Worm (Caenorhabditis elegans): ENCODE measurements around the gene F41E6.1.

The F41E6.1 gene

ce11 chrV:8641266-8641665 is 18.9 kb downstream of the F41E6.1 start, which contains the start of gene F28A12.3:
Gene F28A12.3 (minus strand): TSS chrV:8641366.
- TF ChIP-seq nhr-2 (tag; optimal IDR thresholded peaks at IDR 0.05) = no peak
- no peak for TF ChIP-seq ceh-39 (tag; optimal IDR thresholded peaks at IDR 0.05)
- TF ChIP-seq snpc-4 (tag; optimal IDR thresholded peaks at IDR 0.05) = no peak
- TF ChIP-seq sptf-1 (tag; optimal IDR thresholded peaks at IDR 0.05) = no peak
- no peak for TF ChIP-seq nhr-237 (tag; optimal IDR thresholded peaks at IDR 0.05)
- no peak for TF ChIP-seq lin-13 (tag; optimal IDR thresholded peaks at IDR 0.05)
- TF ChIP-seq drap-1 (GFP tag; optimal IDR thresholded peaks at IDR 0.05) = no peak

ce11 chrV:8643093-8643492 is 20.7 kb downstream of the F41E6.1 start, which contains the start of gene asp-13:
Gene asp-13 (minus strand): TSS chrV:8643193.
- TF ChIP-seq lsy-2 (tag; optimal IDR thresholded peaks at IDR 0.05) (no peak), snpc-4 (tag; optimal IDR thresholded peaks at IDR 0.05) (no peak), blmp-1 (tag; optimal IDR thresholded peaks at IDR 0.05) (no peak), mls-2 (tag; optimal IDR thresholded peaks at IDR 0.05) (no peak), sptf-1 (tag; optimal IDR thresholded peaks at IDR 0.05) (no peak), M03D4.4 (tag; optimal IDR thresholded peaks at IDR 0.05) (no peak), lin-32 (GFP tag; optimal IDR thresholded peaks at IDR 0.05) (no peak), unc-62 (GFP tag; optimal IDR thresholded peaks at IDR 0.05) (no peak), unc-120 (tag; optimal IDR thresholded peaks at IDR 0.05; ENCODE audit: poor library complexity, severe bottlenecking) (no peak), sem-2 (GFP tag; optimal IDR thresholded peaks at IDR 0.05) (no peak), nhr-237 (tag; optimal IDR thresholded peaks at IDR 0.05) (no peak), hlh-1 (tag; optimal IDR thresholded peaks at IDR 0.05) (no peak), cnd-1 (tag; optimal IDR thresholded peaks at IDR 0.05) (no peak), zip-8 (tag; optimal IDR thresholded peaks at IDR 0.05) (no peak), tbx-8 (GFP tag; optimal IDR thresholded peaks at IDR 0.05) (no peak), mep-1 (tag; optimal IDR thresholded peaks at IDR 0.05) (no peak)

- TF ChIP-seq flh-1 (GFP tag; optimal IDR thresholded peaks at IDR 0.05) (no peak), mab-5 (tag; optimal IDR thresholded peaks at IDR 0.05) (no peak), pha-4 (tag; optimal IDR thresholded peaks at IDR 0.05) (no peak), unc-39 (tag; optimal IDR thresholded peaks at IDR 0.05) (no peak), sem-2 (GFP tag; optimal IDR thresholded peaks at IDR 0.05) (no peak), lin-32 (GFP tag; optimal IDR thresholded peaks at IDR 0.05) (no peak), mls-2 (tag; optimal IDR thresholded peaks at IDR 0.05) (no peak), sptf-1 (tag; optimal IDR thresholded peaks at IDR 0.05) (no peak), lsy-2 (tag; optimal IDR thresholded peaks at IDR 0.05) (no peak), nhr-28 (tag; optimal IDR thresholded peaks at IDR 0.05) (no peak), ceh-83 (GFP tag; optimal IDR thresholded peaks at IDR 0.05) (no peak), ceh-43 (GFP tag; optimal IDR thresholded peaks at IDR 0.05) (no peak), nhr-76 (tag; optimal IDR thresholded peaks at IDR 0.05) (no peak), cnd-1 (tag; optimal IDR thresholded peaks at IDR 0.05) (no peak), hlh-1 (tag; optimal IDR thresholded peaks at IDR 0.05) (no peak)
These were observed 25.8 kb downstream of the F41E6.1 start for ce11 chrV:8648251-8648650.

- TF ChIP-seq blmp-1 (tag; optimal IDR thresholded peaks at IDR 0.05) (no peak), bed-3 (GFP tag; optimal IDR thresholded peaks at IDR 0.05) (no peak), lin-13 (tag; optimal IDR thresholded peaks at IDR 0.05) (no peak), drap-1 (GFP tag; optimal IDR thresholded peaks at IDR 0.05) (no peak), elt-3 (tag; optimal IDR thresholded peaks at IDR 0.05) (no peak), nhr-2 (tag; optimal IDR thresholded peaks at IDR 0.05) (no peak), cnd-1 (tag; optimal IDR thresholded peaks at IDR 0.05) (no peak), ces-1 (GFP tag; optimal IDR thresholded peaks at IDR 0.05) (no peak), unc-120 (tag; optimal IDR thresholded peaks at IDR 0.05; ENCODE audit: poor library complexity, severe bottlenecking) (no peak), M03D4.4 (tag; optimal IDR thresholded peaks at IDR 0.05) (no peak), ceh-39 (tag; optimal IDR thresholded peaks at IDR 0.05) (no peak), ceh-83 (GFP tag; optimal IDR thresholded peaks at IDR 0.05) (no peak), lin-32 (GFP tag; optimal IDR thresholded peaks at IDR 0.05) (no peak), elt-1 (tag; optimal IDR thresholded peaks at IDR 0.05; ENCODE audit: borderline replicate concordance, insufficient read depth) (no peak), ham-2 (GFP tag; optimal IDR thresholded peaks at IDR 0.05) (no peak), nhr-76 (tag; optimal IDR thresholded peaks at IDR 0.05) (no peak), mab-5 (tag; optimal IDR thresholded peaks at IDR 0.05) (no peak), ceh-43 (GFP tag; optimal IDR thresholded peaks at IDR 0.05) (no peak), nhr-237 (tag; optimal IDR thresholded peaks at IDR 0.05) (no peak)
These were observed 28.0 kb downstream of the F41E6.1 start for ce11 chrV:8650365-8650764.

Measured in whole organism, mixed stage, embryonic.